Fruit fly (Drosophila melanogaster): ENCODE data around the gene GABA-B-R1.

GABA-B-R1 gene

dm6 chr2L:14995594-14996463, 20.3 kb upstream of the GABA-B-R1 start (continued):
- TF ChIP-seq Pdp1 (GFP tag; optimal IDR thresholded peaks at IDR 0.05), result peak; percentile 17 to 81
- TF ChIP-seq CG11560 (tag; IDR thresholded peaks at IDR 0.05), result no peak; the same call in 2 of the 3 replicates
- TF ChIP-seq slp2 (GFP tag; optimal IDR thresholded peaks at IDR 0.05), result no peak
- TF ChIP-seq tna (GFP tag; IDR thresholded peaks at IDR 0.05; ENCODE audit: partially characterized antibody), result peak; percentile 9; the same call in 1 of the 2 replicates
- TF ChIP-seq CG31388 (GFP tag; optimal IDR thresholded peaks at IDR 0.05), result peak; percentile 76
- TF ChIP-seq Dfd (GFP tag; optimal IDR thresholded peaks at IDR 0.05), result no peak
- peak; percentile 56 for TF ChIP-seq sna (GFP tag; IDR thresholded peaks at IDR 0.05; ENCODE audit: partially characterized antibody)
- TF ChIP-seq zen (tag; optimal IDR thresholded peaks at IDR 0.05), result peak; percentile 84
- TF ChIP-seq sisA (GFP tag; IDR thresholded peaks at IDR 0.05), result peak; percentile 95
- TF ChIP-seq insv (GFP tag; optimal IDR thresholded peaks at IDR 0.05), result no peak
- TF ChIP-seq CG10147 (GFP tag; optimal IDR thresholded peaks at IDR 0.05), result peak; percentile 78
- TF ChIP-seq ci (GFP tag; IDR thresholded peaks at IDR 0.05), result peak; percentile 95
- TF ChIP-seq sd (tag; optimal IDR thresholded peaks at IDR 0.05), result peak; percentile 84
- TF ChIP-seq CG8089 (GFP tag; optimal IDR thresholded peaks at IDR 0.05), result no peak
- TF ChIP-seq CG12071 (GFP tag; optimal IDR thresholded peaks at IDR 0.05), result peak; percentile 59
- TF ChIP-seq pan (optimal IDR thresholded peaks at IDR 0.05), result no peak
- TF ChIP-seq pan (GFP tag; optimal IDR thresholded peaks at IDR 0.05 in 1 of 2, IDR thresholded peaks at IDR 0.05 in 1 of 2), result peak in 1 of 2 experiments; percentile 94
- TF ChIP-seq CG3995 (GFP tag; optimal IDR thresholded peaks at IDR 0.05), result no peak
- TF ChIP-seq CG10565 (GFP tag; optimal IDR thresholded peaks at IDR 0.05), result peak; percentile 42
- TF ChIP-seq Taf1 (GFP tag; IDR thresholded peaks at IDR 0.05), result peak; percentile 60
- peak; percentile 85 for TF ChIP-seq gcm (GFP tag; optimal IDR thresholded peaks at IDR 0.05)
- peak; percentile 92 for TF ChIP-seq gce (GFP tag; IDR thresholded peaks at IDR 0.05)
- no peak for TF ChIP-seq CG34224 (GFP tag; IDR thresholded peaks at IDR 0.05; ENCODE audit: partially characterized antibody)
- TF ChIP-seq amos (GFP tag; IDR thresholded peaks at IDR 0.05; ENCODE audit: partially characterized antibody), result no peak
- peak; percentile 100 for TF ChIP-seq Blimp-1 (GFP tag; optimal IDR thresholded peaks at IDR 0.05)
- TF ChIP-seq zf30C (GFP tag; optimal IDR thresholded peaks at IDR 0.05), result peak; percentile 60
- TF ChIP-seq CG9437 (GFP tag; optimal IDR thresholded peaks at IDR 0.05), result peak; percentile 73
- peak; percentile 90 for TF ChIP-seq dmrt11E (tag; optimal IDR thresholded peaks at IDR 0.05)
- TF ChIP-seq Hsf (GFP tag; optimal IDR thresholded peaks at IDR 0.05), result peak; percentile 53
- TF ChIP-seq row (GFP tag; IDR thresholded peaks at IDR 0.05), result peak; percentile 96
- TF ChIP-seq CG16779 (GFP tag; IDR thresholded peaks at IDR 0.05), result no peak; the same call in 1 of the 2 replicates
- no peak for TF ChIP-seq CG42726 (GFP tag; IDR thresholded peaks at IDR 0.05; ENCODE audit: partially characterized antibody)
- TF ChIP-seq CG32532 (GFP tag; IDR thresholded peaks at IDR 0.05), result peak; percentile 87
- peak; percentile 23 for TF ChIP-seq sug (tag; optimal IDR thresholded peaks at IDR 0.05)
- TF ChIP-seq CG8359 (GFP tag; optimal IDR thresholded peaks at IDR 0.05; ENCODE audit: borderline replicate concordance), result peak; percentile 73
- TF ChIP-seq CG4854 (GFP tag; optimal IDR thresholded peaks at IDR 0.05), result peak; percentile 61
- TF ChIP-seq CG34376 (GFP tag; optimal IDR thresholded peaks at IDR 0.05), result no peak
- peak; percentile 27 for TF ChIP-seq shn (GFP tag; optimal IDR thresholded peaks at IDR 0.05)
- TF ChIP-seq Xbp1 (GFP tag; optimal IDR thresholded peaks at IDR 0.05), result peak; percentile 91
- TF ChIP-seq gcm2 (GFP tag; optimal IDR thresholded peaks at IDR 0.05), result peak; percentile 19
- peak; percentile 86 for TF ChIP-seq CG12942 (GFP tag; optimal IDR thresholded peaks at IDR 0.05)
- TF ChIP-seq dysf (GFP tag; IDR thresholded peaks at IDR 0.05), result peak; percentile 91
- TF ChIP-seq sima (GFP tag; optimal IDR thresholded peaks at IDR 0.05), result no peak
- TF ChIP-seq Hand (GFP tag; optimal IDR thresholded peaks at IDR 0.05), result peak; percentile 44
- no peak for TF ChIP-seq CG14860 (GFP tag; IDR thresholded peaks at IDR 0.05; ENCODE audit: partially characterized antibody)
- peak; percentile 95 for TF ChIP-seq phol (tag; optimal IDR thresholded peaks at IDR 0.05)
- TF ChIP-seq bcd (GFP tag; optimal IDR thresholded peaks at IDR 0.05), result peak; percentile 88
- peak; percentile 45 for TF ChIP-seq CG7928 (GFP tag; optimal IDR thresholded peaks at IDR 0.05)
